Worm (Caenorhabditis elegans): ENCODE measurements around the gene gtl-2.
"Not testable (repeated sequence)": the region's sequence is repeated elsewhere in the genome, so short reads cannot be mapped to it uniquely, and the experiment has no call there.

- TF ChIP-seq cog-1 (tag; optimal IDR thresholded peaks at IDR 0.05); T22C8.4 (GFP tag; IDR thresholded peaks at IDR 0.05); tab-1 (GFP tag; IDR thresholded peaks at IDR 0.05); ztf-29 (GFP tag; IDR thresholded peaks at IDR 0.05); ztf-23 (GFP tag; IDR thresholded peaks at IDR 0.05); klf-2 (GFP tag; conservative IDR thresholded peaks at IDR 0.05); flt-1 (GFP tag; IDR thresholded peaks at IDR 0.05); med-1 (GFP tag; optimal IDR thresholded peaks at IDR 0.05; ENCODE audit: insufficient read depth): not testable (repeated sequence)
Measured at ce11 chrIV:11253689-11254088, 19.6 kb upstream of the gtl-2 start, which contains the start of gene C05C12.1.
